Fruit fly (Drosophila melanogaster): ENCODE results near the gene sala.

DNA sequence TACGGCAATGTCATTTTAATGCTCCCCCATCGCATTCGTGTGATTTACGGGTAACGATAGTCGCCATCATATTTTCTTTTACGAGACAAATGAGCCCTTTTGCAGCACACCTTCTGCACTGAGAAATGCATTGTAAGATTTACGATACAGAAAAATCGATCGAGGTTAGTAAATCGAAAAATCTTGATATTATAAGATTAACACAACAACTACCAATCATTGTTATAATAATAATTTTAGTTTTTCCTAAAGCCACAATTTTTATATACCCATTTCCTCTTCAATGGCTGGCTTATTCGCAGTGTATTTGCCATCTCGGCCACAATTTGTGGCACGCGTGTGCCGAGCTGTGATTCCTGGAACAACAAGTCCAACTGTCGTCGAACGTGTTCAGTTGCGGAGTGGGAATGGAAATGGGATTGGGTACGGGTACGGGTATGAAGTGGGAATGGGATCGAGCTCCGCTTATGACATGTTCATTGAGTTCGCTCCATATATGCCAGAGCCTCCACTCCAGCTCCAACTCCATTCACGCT, 12.5 kb upstream of the sala start:
- TF ChIP-seq ttk (optimal IDR thresholded peaks at IDR 0.05) (no peak), psq (optimal IDR thresholded peaks at IDR 0.05) (no peak), Myc (optimal IDR thresholded peaks at IDR 0.05) (no peak), h (optimal IDR thresholded peaks at IDR 0.05) (no peak)

Data from Kc167 (cell line).